Worm (Caenorhabditis elegans): Measurements from ENCODE around the gene ttr-2.

ce11 chrIII:9951864-9952263 is 24.3 kb downstream of the ttr-2 start, which contains the start of gene K03H1.11:
- TF ChIP-seq C34F6.9 (tag; optimal IDR thresholded peaks at IDR 0.05) = no peak
- TF ChIP-seq mab-5 (tag; optimal IDR thresholded peaks at IDR 0.05) = no peak
- TF ChIP-seq nhr-6 (tag; optimal IDR thresholded peaks at IDR 0.05) = no peak
- no peak for TF ChIP-seq nhr-77 (tag; optimal IDR thresholded peaks at IDR 0.05)
- no peak for TF ChIP-seq egl-27 (tag; optimal IDR thresholded peaks at IDR 0.05)

Measured in whole organism, L2 larva.